Fruit fly (Drosophila melanogaster) S2 (cell line): ENCODE measurements around the gene GABA-B-R3.

Source experiments
- CG8478 ChIP-seq: fragments of >200 bp; optimal IDR thresholded peaks from 2 replicates; lab custom pipeline; 2018
- CTCF ChIP-seq, 2 experiments: fragments of >200 bp; optimal IDR thresholded peaks; 2 replicates each; lab custom pipeline; 2018

- no peak for TF ChIP-seq CG8478
- TF ChIP-seq CTCF (optimal IDR thresholded peaks at IDR 0.05; lab: Kevin White, UChicago): peak in 1 of 2 experiments; percentile 0
These were observed 4.0 kb upstream of the GABA-B-R3 start for dm6 chr2L:745785-746184.
